Worm (Caenorhabditis elegans): ENCODE measurements around the gene K06H6.4.

- TF ChIP-seq tbx-2 (tag; optimal IDR thresholded peaks at IDR 0.05): no peak
- no peak for TF ChIP-seq snpc-4 (tag; optimal IDR thresholded peaks at IDR 0.05)
Measured at ce11 chrV:543169-543568, 35.9 kb upstream of the K06H6.4 start, which contains the start of gene C14C6.3.

All from whole organism, L3 larva.